Fruit fly (Drosophila melanogaster) whole organism, embryonic: ENCODE measurements around the gene eco.

ENCODE experiments used
- ATbp ChIP-seq: fragments of 200-800 bp; sonication (Bioruptor generic); optimal IDR thresholded peaks from 2 replicates; lab custom pipeline; 2017; ENCODE audit warnings: missing biosample characterization, mild to moderate bottlenecking, missing genetic modification characterization, missing genetic modification reagents
- Ada2b ChIP-seq: fragments of 200-800 bp; sonication (Bioruptor generic); IDR thresholded peaks from 2 replicates; pipeline ENCODE4 v1.3.6; 2022; ENCODE audit warnings: missing biosample characterization, missing genetic modification characterization
- Aef1 ChIP-seq: fragments of 200-800 bp; sonication (Bioruptor generic); IDR thresholded peaks from 3 replicates; pipeline ENCODE4 v1.3.6; 2022; ENCODE audit warnings: missing biosample characterization, missing genetic modification characterization
- CG10654 ChIP-seq: fragments of 200-800 bp; sonication (Bioruptor generic); optimal IDR thresholded peaks from 2 replicates; lab custom pipeline; 2016; ENCODE audit warnings: missing biosample characterization, missing genetic modification characterization
- CG11085 ChIP-seq: fragments of 200-800 bp; sonication (Bioruptor generic); IDR thresholded peaks from 2 replicates; pipeline ENCODE4 v1.3.6; 2022; ENCODE audit warnings: missing biosample characterization, missing genetic modification characterization
- CG11093 ChIP-seq: fragments of 200-800 bp; sonication (Bioruptor generic); IDR thresholded peaks from 3 replicates; pipeline ENCODE4 v1.3.6; 2022; ENCODE audit warnings: missing biosample characterization, missing genetic modification characterization
- CG1233 ChIP-seq: fragments of 200-800 bp; sonication (Bioruptor generic); optimal IDR thresholded peaks from 4 replicates; lab custom pipeline; 2018; ENCODE audit warnings: missing biosample characterization, mild to moderate bottlenecking, missing genetic modification characterization
- CG12769 ChIP-seq: fragments of 200-800 bp; sonication (Bioruptor generic); optimal IDR thresholded peaks from 2 replicates; lab custom pipeline; 2019; ENCODE audit warnings: missing biosample characterization, mild to moderate bottlenecking, missing genetic modification characterization, moderate library complexity
- CG14860 ChIP-seq: fragments of 200-800 bp; sonication (Bioruptor generic); IDR thresholded peaks from 3 replicates; pipeline ENCODE4 v1.3.6; 2022; ENCODE audit warnings: missing biosample characterization, missing genetic modification characterization; ENCODE audit not compliant: partially characterized antibody
- CG17802 ChIP-seq: fragments of 200-800 bp; sonication (Bioruptor generic); optimal IDR thresholded peaks from 2 replicates; lab custom pipeline; 2018; ENCODE audit warnings: missing biosample characterization, mild to moderate bottlenecking, missing genetic modification characterization, moderate library complexity
- CG18619 ChIP-seq: fragments of 200-800 bp; sonication (Bioruptor generic); optimal IDR thresholded peaks from 3 replicates; lab custom pipeline; 2017; ENCODE audit warnings: missing biosample characterization, mild to moderate bottlenecking, missing genetic modification characterization
- CG18764 ChIP-seq: fragments of 200-800 bp; sonication (Bioruptor generic); optimal IDR thresholded peaks from 3 replicates; lab custom pipeline; 2016; ENCODE audit warnings: missing biosample characterization, missing genetic modification characterization
- CG2129 ChIP-seq: fragments of 200-800 bp; sonication (Bioruptor generic); IDR thresholded peaks from 2 replicates; pipeline ENCODE4 v1.3.6; 2022; ENCODE audit warnings: missing biosample characterization, missing genetic modification characterization; ENCODE audit not compliant: partially characterized antibody
- CG2202 ChIP-seq: fragments of 200-800 bp; sonication (Bioruptor generic); optimal IDR thresholded peaks from 2 replicates; lab custom pipeline; 2018; ENCODE audit warnings: missing biosample characterization, mild to moderate bottlenecking, missing genetic modification characterization
- CG31441 ChIP-seq: fragments of 200-800 bp; sonication (Bioruptor generic); IDR thresholded peaks from 2 replicates; pipeline ENCODE4 v1.3.6; 2022; ENCODE audit warnings: missing biosample characterization, missing genetic modification characterization
- CG32767 ChIP-seq: fragments of 200-800 bp; sonication (Bioruptor generic); IDR thresholded peaks from 2 replicates; pipeline ENCODE4 v1.3.6; 2022; ENCODE audit warnings: missing biosample characterization, missing genetic modification characterization
- CG3726 ChIP-seq: fragments of 200-800 bp; sonication (Bioruptor generic); IDR thresholded peaks from 3 replicates; pipeline ENCODE4, ENCODE4 v1.3.6; 2022; ENCODE audit warnings: missing biosample characterization, missing genetic modification characterization
- CG3995 ChIP-seq: fragments of 200-800 bp; sonication (Bioruptor generic); optimal IDR thresholded peaks from 3 replicates; lab custom pipeline; 2016; ENCODE audit warnings: missing biosample characterization, missing genetic modification characterization
- CG4617 ChIP-seq: fragments of 200-800 bp; sonication (Bioruptor generic); optimal IDR thresholded peaks from 3 replicates; lab custom pipeline; 2016; ENCODE audit warnings: missing biosample characterization, missing genetic modification characterization, borderline replicate concordance
- CG6175 ChIP-seq: fragments of 200-800 bp; sonication (Bioruptor generic); IDR thresholded peaks from 3 replicates; pipeline ENCODE4 v1.3.6; 2022; ENCODE audit warnings: missing biosample characterization, missing genetic modification characterization
- CG7745 ChIP-seq: fragments of 200-800 bp; sonication (Bioruptor generic); optimal IDR thresholded peaks from 2 replicates; lab custom pipeline; 2018; ENCODE audit warnings: missing biosample characterization, mild to moderate bottlenecking, missing genetic modification characterization, moderate library complexity
- CG8388 ChIP-seq: fragments of 200-800 bp; sonication (Bioruptor generic); optimal IDR thresholded peaks from 2 replicates; lab custom pipeline; 2019; ENCODE audit warnings: missing biosample characterization, mild to moderate bottlenecking, missing genetic modification characterization, moderate library complexity
- CkIIα-i1 ChIP-seq: fragments of 200-800 bp; sonication (Bioruptor generic); IDR thresholded peaks from 2 replicates; pipeline ENCODE4 v1.3.6; 2022; ENCODE audit warnings: missing biosample characterization, missing genetic modification characterization
- Dip3 ChIP-seq: fragments of 200-800 bp; sonication (Bioruptor generic); optimal IDR thresholded peaks from 3 replicates; lab custom pipeline; 2016; ENCODE audit warnings: missing biosample characterization, missing genetic modification characterization
- Elba2 ChIP-seq: fragments of 200-800 bp; sonication (Bioruptor generic); optimal IDR thresholded peaks from 3 replicates; lab custom pipeline; 2016; ENCODE audit warnings: missing biosample characterization, missing genetic modification characterization
- HHEX ChIP-seq: fragments of 200-800 bp; sonication (Bioruptor generic); optimal IDR thresholded peaks from 3 replicates; lab custom pipeline; 2017; ENCODE audit warnings: missing biosample characterization, mild to moderate bottlenecking, missing genetic modification characterization, missing genetic modification reagents
- Hey ChIP-seq: fragments of 200-800 bp; sonication (Bioruptor generic); optimal IDR thresholded peaks from 3 replicates; lab custom pipeline; 2018; ENCODE audit warnings: missing biosample characterization, mild to moderate bottlenecking, missing genetic modification characterization
- HmgZ ChIP-seq: fragments of 200-800 bp; sonication (Bioruptor generic); optimal IDR thresholded peaks from 2 replicates; lab custom pipeline; 2018; ENCODE audit warnings: missing biosample characterization, mild to moderate bottlenecking, missing genetic modification characterization
- Kr ChIP-seq: fragments of 200-800 bp; sonication (Bioruptor generic); optimal IDR thresholded peaks from 2 replicates; lab custom pipeline; 2017; ENCODE audit warnings: missing biosample characterization, mild to moderate bottlenecking, missing genetic modification characterization
- Lpt ChIP-seq: fragments of >200 bp; optimal IDR thresholded peaks from 2 replicates; lab custom pipeline; 2018; ENCODE audit warnings: missing biosample characterization, missing genetic modification characterization
- MTF-1 ChIP-seq: fragments of 200-800 bp; sonication (Bioruptor generic); optimal IDR thresholded peaks from 2 replicates; lab custom pipeline; 2018; ENCODE audit warnings: missing biosample characterization, mild to moderate bottlenecking, missing genetic modification characterization, borderline replicate concordance
- Nf-YB ChIP-seq: fragments of 200-800 bp; sonication (Bioruptor generic); optimal IDR thresholded peaks from 3 replicates; lab custom pipeline; 2019; ENCODE audit warnings: missing biosample characterization, mild to moderate bottlenecking, missing genetic modification characterization, moderate library complexity
- Opbp ChIP-seq: fragments of 200-800 bp; sonication (Bioruptor generic); IDR thresholded peaks from 3 replicates; pipeline ENCODE4 v1.3.6; 2022; ENCODE audit warnings: missing biosample characterization, missing genetic modification characterization; ENCODE audit not compliant: partially characterized antibody
- aop ChIP-seq: fragments of 200-800 bp; sonication (Bioruptor generic); IDR thresholded peaks from 2 replicates; pipeline ENCODE4 v1.3.6; 2022; ENCODE audit warnings: missing biosample characterization, missing genetic modification characterization
- bbx ChIP-seq: fragments of 200-800 bp; sonication (Bioruptor generic); IDR thresholded peaks from 2 replicates; pipeline ENCODE4 v1.3.6; 2022; ENCODE audit warnings: missing biosample characterization, missing genetic modification characterization; ENCODE audit not compliant: partially characterized antibody
- cas ChIP-seq: fragments of 200-800 bp; sonication (Bioruptor generic); IDR thresholded peaks from 2 replicates; pipeline ENCODE4 v1.3.6; 2022; ENCODE audit warnings: missing biosample characterization, missing genetic modification characterization
- ci ChIP-seq: fragments of 200-800 bp; sonication (Bioruptor generic); IDR thresholded peaks from 3 replicates; pipeline ENCODE4 v1.3.6; 2022; ENCODE audit warnings: missing biosample characterization, missing genetic modification characterization
- crp ChIP-seq, 2 experiments: fragments of 200-800 bp; sonication (Bioruptor generic); optimal IDR thresholded peaks; 2 replicates in 1 of 2; 3 replicates in 1 of 2; lab custom pipeline; 2017; ENCODE audit warnings: missing biosample characterization in 2 of 2, missing genetic modification characterization in 2 of 2, mild to moderate bottlenecking in 1 of 2, moderate library complexity in 1 of 2
- cwo ChIP-seq: fragments of 200-800 bp; sonication (Bioruptor generic); optimal IDR thresholded peaks from 3 replicates; lab custom pipeline; 2017; ENCODE audit warnings: missing biosample characterization, missing genetic modification characterization, mild to moderate bottlenecking, moderate library complexity, missing genetic modification reagents
- ewg ChIP-seq: fragments of 200-800 bp; sonication (Bioruptor generic); optimal IDR thresholded peaks from 3 replicates; lab custom pipeline; 2017; ENCODE audit warnings: mild to moderate bottlenecking, missing biosample characterization, missing genetic modification reagents, missing genetic modification characterization
- fd96Cb ChIP-seq: fragments of 200-800 bp; sonication (Bioruptor generic); optimal IDR thresholded peaks from 2 replicates; lab custom pipeline; 2018; ENCODE audit warnings: missing biosample characterization, mild to moderate bottlenecking, missing genetic modification characterization, moderate library complexity
- gfzf ChIP-seq: fragments of 200-800 bp; sonication (Bioruptor generic); optimal IDR thresholded peaks from 2 replicates; lab custom pipeline; 2016; ENCODE audit warnings: missing biosample characterization, mild to moderate bottlenecking, missing genetic modification characterization, moderate library complexity
- hkb ChIP-seq, 2 experiments: fragments of 200-800 bp in 1 of 2; fragments of >200 bp in 1 of 2; sonication (Bioruptor generic) in 1 of 2; IDR thresholded peaks in 1 of 2; optimal IDR thresholded peaks in 1 of 2; 2 replicates each; pipeline versions ENCODE4 v1.3.6 to Lab custom; 2017 to 2022; ENCODE audit warnings: missing biosample characterization in 1 of 2, missing genetic modification characterization in 1 of 2
- jing ChIP-seq: fragments of 200-800 bp; sonication (Bioruptor generic); optimal IDR thresholded peaks from 2 replicates; lab custom pipeline; 2018; ENCODE audit warnings: missing biosample characterization, mild to moderate bottlenecking, missing genetic modification characterization
- oc ChIP-seq: fragments of 200-800 bp; sonication (Bioruptor generic); optimal IDR thresholded peaks from 2 replicates; lab custom pipeline; 2018; ENCODE audit warnings: missing biosample characterization, mild to moderate bottlenecking, missing genetic modification characterization, moderate library complexity
- pb ChIP-seq: fragments of 200-800 bp; sonication (Bioruptor generic); optimal IDR thresholded peaks from 3 replicates; lab custom pipeline; 2016; ENCODE audit warnings: missing biosample characterization, missing genetic modification characterization
- row ChIP-seq: fragments of 200-800 bp; sonication (Bioruptor generic); IDR thresholded peaks from 3 replicates; pipeline ENCODE4 v1.3.6; 2022; ENCODE audit warnings: missing biosample characterization, missing genetic modification characterization
- tna ChIP-seq: fragments of 200-800 bp; sonication (Bioruptor generic); IDR thresholded peaks from 2 replicates; pipeline ENCODE4 v1.3.6; 2022; ENCODE audit warnings: missing biosample characterization, missing genetic modification characterization; ENCODE audit not compliant: partially characterized antibody
- wdn ChIP-seq: fragments of 200-800 bp; sonication (Bioruptor generic); IDR thresholded peaks from 2 replicates; pipeline ENCODE4 v1.3.6; 2022; ENCODE audit warnings: missing biosample characterization, missing genetic modification characterization

The eco gene

DNA sequence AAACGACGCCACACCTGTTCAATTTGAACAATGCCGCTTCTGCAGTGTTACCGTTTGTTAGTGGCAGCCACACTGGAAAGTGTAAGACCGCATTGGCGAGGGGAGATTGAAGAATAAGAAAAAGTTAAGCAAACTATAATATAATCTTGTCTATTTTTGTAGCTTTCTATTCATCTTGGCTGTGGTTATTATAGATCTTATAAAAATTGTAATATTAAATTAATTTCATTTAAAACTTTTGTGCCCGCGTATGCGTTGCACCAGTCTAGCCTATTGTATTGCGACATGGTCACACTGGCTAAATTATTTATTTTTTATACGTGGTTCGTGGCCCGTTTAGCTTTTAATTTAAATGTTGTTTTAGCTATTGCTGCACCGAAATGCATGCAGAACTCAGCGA is 15.8 kb downstream of the eco start, which contains the start of the genes RhoGEF4 and Rint1 (continued):
- TF ChIP-seq cas (GFP tag; lab: Robert Waterston, UW) (0 out of 2 replicates have a peak, but pooled peaks have one; percentile 55), CG12769 (tag; lab: Kevin White, UChicago) (no peak), CkIIα-i1 (GFP tag; lab: Robert Waterston, UW) (no peak), CG2202 (peak; percentile 30), ATbp (no peak), CG3726 (GFP tag; lab: Robert Waterston, UW) (no peak), Dip3 (peak; percentile 43), bbx (GFP tag; lab: Robert Waterston, UW) (no peak), HmgZ (peak; percentile 85), CG31441 (GFP tag; lab: Robert Waterston, UW) (peak; percentile 73), CG2129 (GFP tag; lab: Robert Waterston, UW) (no peak), crp (GFP tag; optimal IDR thresholded peaks at IDR 0.05; lab: Kevin White, UChicago) (peak in 1 of 2 experiments; percentile 52), fd96Cb (tag; lab: Kevin White, UChicago) (peak; percentile 43), Kr (no peak), CG7745 (no peak), CG17802 (peak; percentile 12), pb (GFP tag; lab: Kevin White, UChicago) (no peak), CG1233 (GFP tag; lab: Kevin White, UChicago) (no peak), Ada2b (GFP tag; lab: Robert Waterston, UW) (peak; percentile 70), CG18619 (GFP tag; lab: Kevin White, UChicago) (peak; percentile 62), Nf-YB (GFP tag; lab: Kevin White, UChicago) (peak; percentile 31), ci (GFP tag; lab: Robert Waterston, UW) (peak; percentile 70; the same call in 2 of the 3 replicates), CG8388 (GFP tag; lab: Kevin White, UChicago) (peak; percentile 62), Aef1 (peak; percentile 82), MTF-1 (GFP tag; lab: Kevin White, UChicago) (no peak), Elba2 (GFP tag; lab: Kevin White, UChicago) (peak; percentile 70), jing (GFP tag; lab: Kevin White, UChicago) (no peak), Opbp (GFP tag; lab: Robert Waterston, UW) (no peak; the same call in 2 of the 3 replicates), CG14860 (no peak), CG18764 (GFP tag; lab: Kevin White, UChicago) (peak; percentile 49), CG32767 (GFP tag; lab: Robert Waterston, UW) (no peak), tna (no peak), CG11093 (GFP tag; lab: Robert Waterston, UW) (peak; percentile 76; the same call in 2 of the 3 replicates), cwo (GFP tag; lab: Kevin White, UChicago) (no peak), hkb (optimal IDR thresholded peaks at IDR 0.05; lab: Kevin White, UChicago) (peak; percentile 100), hkb (GFP tag; IDR thresholded peaks at IDR 0.05; lab: Robert Waterston, UW) (peak; percentile 58), Lpt (GFP tag; lab: Kevin White, UChicago) (no peak), oc (tag; lab: Kevin White, UChicago) (no peak), row (GFP tag; lab: Robert Waterston, UW) (peak; percentile 97), HHEX (no peak), gfzf (GFP tag; lab: Kevin White, UChicago) (peak; percentile 81), CG6175 (GFP tag; lab: Robert Waterston, UW) (no peak), CG3995 (GFP tag; lab: Kevin White, UChicago) (no peak), wdn (GFP tag; lab: Robert Waterston, UW) (peak; percentile 73), Hey (no peak), ewg (peak; percentile 60), CG11085 (GFP tag; lab: Robert Waterston, UW) (peak; percentile 38; the same call in 1 of the 2 replicates), CG10654 (GFP tag; lab: Kevin White, UChicago) (peak; percentile 60), aop (GFP tag; lab: Robert Waterston, UW) (no peak), CG4617 (GFP tag; lab: Kevin White, UChicago) (peak; percentile 92)
